Worm (Caenorhabditis elegans) whole organism, L4/young adult: Measurements from ENCODE around the gene rpt-1.

Experiments used
- W03F9.2 ChIP-seq: fragments of 150-350 bp; optimal IDR thresholded peaks from 2 replicates; lab custom pipeline; 2014; ENCODE audit warnings: missing biosample characterization, missing genetic modification characterization
- dao-5 ChIP-seq: sonication (generic microtip); optimal IDR thresholded peaks from 2 replicates; lab custom pipeline; 2016; ENCODE audit warnings: missing genotype, missing genetic modification characterization, moderate library complexity, missing compliant biosample characterization
- him-1 ChIP-seq: sonication (generic microtip); optimal IDR thresholded peaks from 2 replicates; lab custom pipeline; 2016; ENCODE audit warnings: missing genotype, missing genetic modification reagents, missing genetic modification characterization, missing compliant biosample characterization

ce11 chrV:11960084-11960830 is 21.9 kb downstream of the rpt-1 start:
- TF ChIP-seq dao-5 (tag; lab: Kevin White, UChicago) (no peak), W03F9.2 (no peak), him-1 (tag; lab: Kevin White, UChicago) (no peak)
